Worm (Caenorhabditis elegans) whole organism, young adult: Measurements from ENCODE around the gene Y58A7A.3.
A peak's percentile ranks its signal among the peaks of the same experiment; 100 is the strongest.

ENCODE experiments used
- B0336.3 ChIP-seq: fragments of 200-800 bp; sonication (Bioruptor generic); IDR thresholded peaks from 2 replicates; pipeline ENCODE4 v1.3.6; 2022; ENCODE audit warnings: missing genetic modification characterization, missing compliant biosample characterization
- C17E4.6 ChIP-seq: fragments of 200-800 bp; sonication (Bioruptor generic); IDR thresholded peaks from 2 replicates; pipeline ENCODE4 v1.3.6; 2022; ENCODE audit warnings: missing genetic modification reagents, missing genetic modification characterization, missing compliant biosample characterization
- F22D6.2 ChIP-seq: sonication (generic microtip); optimal IDR thresholded peaks from 2 replicates; lab custom pipeline; 2016; ENCODE audit warnings: mild to moderate bottlenecking, missing genetic modification characterization, missing compliant biosample characterization
- F57A8.1 ChIP-seq: fragments of 200-800 bp; sonication (Bioruptor generic); optimal IDR thresholded peaks from 2 replicates; lab custom pipeline; 2018; ENCODE audit warnings: mild to moderate bottlenecking, missing genetic modification characterization, moderate library complexity, missing compliant biosample characterization
- F57C9.4 ChIP-seq: sonication (generic microtip); optimal IDR thresholded peaks from 2 replicates; lab custom pipeline; 2017; ENCODE audit warnings: mild to moderate bottlenecking, missing genetic modification characterization, missing compliant biosample characterization
- K11D2.4 ChIP-seq: fragments of 200-800 bp; sonication (Bioruptor generic); IDR thresholded peaks from 2 replicates; pipeline ENCODE4 v1.3.6; 2022; ENCODE audit warnings: missing genetic modification reagents, missing genetic modification characterization, missing compliant biosample characterization
- T07F8.4 ChIP-seq: sonication (generic microtip); optimal IDR thresholded peaks from 2 replicates; lab custom pipeline; 2016; ENCODE audit warnings: mild to moderate bottlenecking, missing genetic modification characterization, moderate library complexity, missing compliant biosample characterization
- akir-1 ChIP-seq: fragments of 200-800 bp; sonication (Bioruptor generic); optimal IDR thresholded peaks from 2 replicates; lab custom pipeline; 2018; ENCODE audit warnings: mild to moderate bottlenecking, missing genetic modification characterization, moderate library complexity, missing compliant biosample characterization
- atf-7 ChIP-seq: sonication (generic microtip); optimal IDR thresholded peaks from 2 replicates; lab custom pipeline; 2017; ENCODE audit warnings: mild to moderate bottlenecking, missing genetic modification characterization, missing compliant biosample characterization
- cebp-1 ChIP-seq, 2 experiments: fragments of 200-800 bp in 1 of 2; sonication (Bioruptor generic) in 1 of 2; sonication (generic microtip) in 1 of 2; IDR thresholded peaks in 1 of 2; optimal IDR thresholded peaks in 1 of 2; 2 replicates each; pipeline versions ENCODE4 v1.3.6 to Lab custom; 2017 to 2022; ENCODE audit warnings: missing compliant biosample characterization in 2 of 2, missing genetic modification characterization in 2 of 2, mild to moderate bottlenecking in 1 of 2, missing genetic modification reagents in 1 of 2, moderate library complexity in 1 of 2
- ceh-27 ChIP-seq: fragments of 200-800 bp; sonication (Bioruptor generic); optimal IDR thresholded peaks from 2 replicates; lab custom pipeline; 2018; ENCODE audit warnings: mild to moderate bottlenecking, missing genetic modification characterization, moderate library complexity, missing compliant biosample characterization
- ceh-58 ChIP-seq: fragments of 200-800 bp; sonication (Bioruptor generic); IDR thresholded peaks from 2 replicates; pipeline ENCODE4 v1.3.6; 2022; ENCODE audit warnings: missing genetic modification characterization, missing compliant biosample characterization
- gei-17 ChIP-seq: fragments of 200-800 bp; sonication (Bioruptor generic); optimal IDR thresholded peaks from 2 replicates; lab custom pipeline; 2018; ENCODE audit warnings: mild to moderate bottlenecking, missing genetic modification characterization, missing compliant biosample characterization
- hlh-26 ChIP-seq: fragments of 200-800 bp; sonication (Bioruptor generic); conservative IDR thresholded peaks from 2 replicates; pipeline ENCODE4 v1.3.6; 2022; ENCODE audit warnings: missing genetic modification reagents, missing genetic modification characterization, missing compliant biosample characterization
- lag-1 ChIP-seq: fragments of 200-800 bp; sonication (Bioruptor generic); IDR thresholded peaks from 2 replicates; pipeline ENCODE4 v1.3.6; 2022; ENCODE audit warnings: missing genetic modification reagents, missing genetic modification characterization, missing compliant biosample characterization
- lsl-1 ChIP-seq: fragments of 200-800 bp; sonication (Bioruptor generic); optimal IDR thresholded peaks from 2 replicates; lab custom pipeline; 2018; ENCODE audit warnings: mild to moderate bottlenecking, missing genetic modification characterization, moderate library complexity, missing compliant biosample characterization
- madf-3 ChIP-seq: fragments of 200-800 bp; sonication (Bioruptor generic); IDR thresholded peaks from 2 replicates; pipeline ENCODE4 v1.3.6; 2022; ENCODE audit warnings: missing genetic modification reagents, missing genetic modification characterization, missing compliant biosample characterization
- madf-6 ChIP-seq: fragments of 200-800 bp; sonication (Bioruptor generic); IDR thresholded peaks from 2 replicates; pipeline ENCODE4 v1.3.6; 2022; ENCODE audit warnings: missing genetic modification reagents, missing genetic modification characterization, missing compliant biosample characterization
- mes-4 ChIP-seq: sonication (generic microtip); optimal IDR thresholded peaks from 2 replicates; lab custom pipeline; 2016; ENCODE audit warnings: missing genotype, missing genetic modification characterization, missing compliant biosample characterization
- nfyb-1 ChIP-seq: fragments of 200-800 bp; sonication (Bioruptor generic); IDR thresholded peaks from 2 replicates; pipeline ENCODE4 v1.3.6; 2022; ENCODE audit warnings: missing genetic modification reagents, missing genetic modification characterization, missing compliant biosample characterization
- nhr-120 ChIP-seq: fragments of 200-800 bp; sonication (Bioruptor generic); IDR thresholded peaks from 2 replicates; pipeline ENCODE4 v1.3.6; 2022; ENCODE audit warnings: missing genetic modification characterization, missing compliant biosample characterization
- nhr-80 ChIP-seq: sonication (generic microtip); optimal IDR thresholded peaks from 2 replicates; lab custom pipeline; 2016; ENCODE audit warnings: missing genetic modification characterization, missing compliant biosample characterization
- repo-1 ChIP-seq: sonication (generic microtip); optimal IDR thresholded peaks from 2 replicates; lab custom pipeline; 2017; ENCODE audit warnings: mild to moderate bottlenecking, missing genetic modification characterization, missing compliant biosample characterization
- snpc-1.3 ChIP-seq: sonication (generic microtip); optimal IDR thresholded peaks from 2 replicates; lab custom pipeline; 2017; ENCODE audit warnings: missing genetic modification characterization, mild to moderate bottlenecking, missing compliant biosample characterization, antibody characterized with exemption, moderate library complexity, missing genotype, missing genetic modification reagents; ENCODE audit not compliant: insufficient read depth
- somi-1 ChIP-seq: fragments of 200-800 bp; sonication (Bioruptor generic); optimal IDR thresholded peaks from 2 replicates; lab custom pipeline; 2018; ENCODE audit warnings: mild to moderate bottlenecking, missing genetic modification characterization, missing compliant biosample characterization
- sptf-2 ChIP-seq: fragments of 200-800 bp; sonication (Bioruptor generic); optimal IDR thresholded peaks from 2 replicates; lab custom pipeline; 2018; ENCODE audit warnings: mild to moderate bottlenecking, missing genetic modification characterization, missing compliant biosample characterization
- ztf-18 ChIP-seq: sonication (generic microtip); optimal IDR thresholded peaks from 2 replicates; lab custom pipeline; 2016; ENCODE audit warnings: missing genotype, mild to moderate bottlenecking, missing genetic modification characterization, missing compliant biosample characterization
- ztf-28 ChIP-seq: fragments of 200-800 bp; sonication (Bioruptor generic); IDR thresholded peaks from 2 replicates; pipeline ENCODE4 v1.3.6; 2022; ENCODE audit warnings: missing genetic modification reagents, missing genetic modification characterization, missing compliant biosample characterization
- ztf-3 ChIP-seq: fragments of 200-800 bp; sonication (Bioruptor generic); optimal IDR thresholded peaks from 2 replicates; lab custom pipeline; 2018; ENCODE audit warnings: mild to moderate bottlenecking, missing genetic modification characterization, missing compliant biosample characterization

Gene Y58A7A.3

DNA sequence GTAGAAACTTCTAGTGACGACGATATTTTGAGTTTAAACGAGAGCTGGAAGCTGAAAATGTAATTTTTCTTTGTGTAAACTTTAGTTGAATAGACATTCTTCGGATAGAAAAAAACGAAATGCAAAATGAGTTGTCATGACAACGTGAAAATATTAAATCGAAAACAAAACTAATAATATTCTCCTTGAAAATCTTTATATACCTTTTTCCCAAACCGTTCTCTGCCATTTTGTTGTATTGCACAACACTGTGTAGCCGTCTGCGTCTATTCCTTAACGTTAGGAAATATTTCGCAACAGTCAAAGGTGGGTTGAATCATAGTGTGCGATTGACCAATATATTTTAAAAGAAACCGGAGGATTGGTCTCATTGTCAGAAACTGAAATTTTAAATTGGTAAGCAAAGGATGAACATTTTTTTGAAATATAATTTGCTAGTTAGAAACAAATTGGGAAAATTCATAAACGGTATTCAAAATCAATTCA, at the start of gene Y58A7A.3 (continued):
- peak; percentile 69 for TF ChIP-seq nhr-80 (tag; lab: Kevin White, UChicago)
- no peak for TF ChIP-seq F22D6.2 (tag; lab: Kevin White, UChicago)
- TF ChIP-seq atf-7 (tag; lab: Kevin White, UChicago): no peak
- TF ChIP-seq repo-1 (tag; lab: Kevin White, UChicago): no peak
- no peak for TF ChIP-seq mes-4 (tag; lab: Kevin White, UChicago)
- TF ChIP-seq B0336.3: no peak
- TF ChIP-seq gei-17 (GFP tag; lab: Kevin White, UChicago): no peak
- TF ChIP-seq ztf-18 (tag; lab: Kevin White, UChicago): no peak
- no peak for TF ChIP-seq snpc-1.3 (tag; lab: Kevin White, UChicago)
- TF ChIP-seq sptf-2 (GFP tag; lab: Kevin White, UChicago): no peak
- no peak for TF ChIP-seq hlh-26

DNA sequence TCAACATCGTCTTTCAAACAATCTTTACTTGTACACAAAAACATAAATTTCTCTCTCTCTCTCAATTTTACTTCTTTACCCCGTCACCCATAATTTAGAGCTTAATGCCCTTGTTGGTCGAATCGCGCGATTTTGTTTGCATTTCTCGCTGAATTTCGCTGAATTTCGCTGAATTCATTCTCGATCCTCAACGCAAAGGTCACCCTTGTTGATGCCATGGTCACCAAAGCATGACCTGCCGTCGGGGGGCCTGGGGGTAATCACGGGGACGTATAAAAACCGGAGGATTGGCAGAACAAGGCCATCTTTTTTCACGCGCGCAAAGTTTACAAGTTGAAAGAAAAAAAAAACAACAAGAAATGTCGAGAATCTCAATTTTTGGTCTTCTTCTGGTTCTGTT, 49.3 kb upstream of the Y58A7A.3 start, which contains the start of gene F14F9.8:
F14F9.8 (plus strand) TSS at position 301 of the 400 bp plus-strand sequence.
- TF ChIP-seq madf-6 (no peak), atf-7 (tag; lab: Kevin White, UChicago) (no peak), cebp-1 (GFP tag; IDR thresholded peaks at IDR 0.05; lab: Robert Waterston, UW) (no peak), cebp-1 (tag; optimal IDR thresholded peaks at IDR 0.05; lab: Kevin White, UChicago) (no peak)

DNA sequence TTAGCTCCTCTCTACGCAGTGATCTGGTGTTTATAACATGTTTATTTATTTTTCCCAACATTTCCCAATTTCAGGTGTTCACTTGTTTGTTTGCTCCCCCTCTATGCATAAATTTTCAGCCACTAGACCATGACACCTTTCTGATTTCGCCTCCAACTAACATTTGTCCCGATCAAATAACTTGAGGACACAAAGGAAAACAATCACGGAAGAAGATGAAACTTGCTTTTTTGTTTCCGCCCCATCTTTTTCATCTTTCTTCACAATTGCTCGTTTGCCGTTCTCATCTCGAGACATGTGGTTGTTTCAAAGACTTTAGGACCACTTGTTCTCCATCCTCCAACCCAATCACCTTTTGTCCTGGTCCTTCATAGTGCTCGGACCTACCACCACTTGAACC, 46.1 kb upstream of the Y58A7A.3 start, which contains the start of gene F14F9.5:
F14F9.5 (plus strand) TSS at position 301 of the 400 bp plus-strand sequence.
- TF ChIP-seq K11D2.4 (GFP tag; lab: Robert Waterston, UW) (no peak), somi-1 (no peak), T07F8.4 (tag; lab: Kevin White, UChicago) (no peak), nfyb-1 (GFP tag; lab: Robert Waterston, UW) (no peak)
- TF ChIP-seq, all 124 proteins: peak for 0

DNA sequence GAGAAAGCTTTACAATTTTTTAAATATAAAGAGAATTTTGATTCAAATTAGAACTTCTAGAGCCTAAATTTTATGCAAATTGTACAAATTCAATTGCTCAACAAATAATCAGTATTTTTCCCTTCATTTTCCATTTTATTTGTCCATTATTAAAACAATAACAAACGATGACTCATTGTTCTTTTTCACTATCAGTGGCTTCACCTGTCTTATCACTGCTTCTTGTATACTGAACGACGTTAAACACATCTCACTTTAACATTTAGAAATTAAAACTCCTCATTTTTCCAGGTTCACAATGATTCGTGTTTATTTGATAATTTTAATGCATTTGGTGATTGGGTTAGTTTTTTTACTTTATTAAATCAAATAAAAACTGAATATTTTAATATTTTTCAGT, 39.0 kb upstream of the Y58A7A.3 start, which contains the start of gene sid-1:
sid-1 (plus strand) TSS at position 292 of the 400 bp plus-strand sequence.
- TF ChIP-seq nhr-80 (tag; lab: Kevin White, UChicago) (peak; percentile 24), F57C9.4 (tag; lab: Kevin White, UChicago) (no peak), ceh-27 (GFP tag; lab: Kevin White, UChicago) (no peak)

DNA sequence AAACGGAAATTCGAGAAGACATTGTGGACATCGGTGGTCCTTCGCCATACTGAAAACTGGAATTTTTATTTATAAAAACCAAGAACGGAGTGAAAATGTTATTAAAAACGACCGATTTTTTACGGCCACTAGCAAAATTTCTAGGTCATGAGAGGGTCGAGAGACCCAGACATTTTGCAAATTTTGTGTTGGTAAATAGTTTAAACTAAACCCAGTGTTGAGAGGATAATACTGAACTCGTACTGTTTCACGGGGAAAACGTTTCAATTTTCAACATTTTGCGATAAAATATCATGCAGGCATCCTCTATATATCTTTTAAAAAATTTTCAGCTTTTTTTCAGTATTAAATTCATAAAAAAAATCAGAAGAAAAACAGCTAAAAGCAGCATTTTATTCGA, 38.4 kb upstream of the Y58A7A.3 start, which contains the start of gene C04F5.9:
C04F5.9 (minus strand) TSS at position 101 of the 400 bp plus-strand sequence.
- TF ChIP-seq ztf-3 (GFP tag; lab: Kevin White, UChicago): no peak
- TF ChIP-seq madf-3: no peak
- no peak for TF ChIP-seq C17E4.6
- TF ChIP-seq lag-1: no peak
- TF ChIP-seq nfyb-1 (GFP tag; lab: Robert Waterston, UW): no peak
- TF ChIP-seq ztf-28 (GFP tag; lab: Robert Waterston, UW): no peak

DNA sequence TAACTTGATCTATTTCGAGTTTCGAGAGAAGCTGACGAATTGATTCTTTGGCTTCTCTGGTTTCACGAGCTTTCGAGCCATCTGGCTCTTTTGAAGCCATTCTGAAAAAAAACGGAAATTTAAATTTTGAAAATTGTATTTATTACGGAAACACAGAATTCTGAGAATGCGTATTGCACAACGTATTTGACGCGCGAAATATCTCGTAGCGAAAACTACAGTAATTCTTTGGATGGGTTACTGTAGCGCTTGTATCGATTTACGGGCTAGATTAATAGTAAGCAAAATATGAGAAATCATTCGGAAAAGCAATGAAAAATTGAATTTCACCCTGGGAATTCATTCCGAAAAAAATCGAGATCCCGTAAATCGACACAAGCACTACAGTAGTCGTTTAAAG, 33.0 kb upstream of the Y58A7A.3 start, which contains the start of gene C04F5.8:
C04F5.8 (minus strand) TSS at position 101 of the 400 bp plus-strand sequence.
- TF ChIP-seq nhr-120 (GFP tag; lab: Robert Waterston, UW) (no peak), F57A8.1 (GFP tag; lab: Kevin White, UChicago) (no peak), akir-1 (GFP tag; lab: Kevin White, UChicago) (no peak), ceh-58 (GFP tag; lab: Robert Waterston, UW) (no peak), lsl-1 (GFP tag; lab: Kevin White, UChicago) (peak; percentile 38)
